Worm (Caenorhabditis elegans) whole organism, early embryonic: Measurements from ENCODE around the gene cka-2.

ENCODE experiments used
- B0310.2 ChIP-seq: sonication (generic microtip); optimal IDR thresholded peaks from 2 replicates; lab custom pipeline; 2016; ENCODE audit warnings: mild to moderate bottlenecking, missing genetic modification characterization, missing compliant biosample characterization
- F13C5.2 ChIP-seq: sonication (generic microtip); optimal IDR thresholded peaks from 2 replicates; lab custom pipeline; 2017; ENCODE audit warnings: mild to moderate bottlenecking, missing genetic modification characterization, inconsistent platforms, missing compliant biosample characterization
- aly-1 ChIP-seq: sonication (generic microtip); optimal IDR thresholded peaks from 2 replicates; lab custom pipeline; 2016; ENCODE audit warnings: missing genetic modification characterization, missing compliant biosample characterization
- ama-1 ChIP-seq: fragments of 150-350 bp; optimal IDR thresholded peaks from 2 replicates; lab custom pipeline; 2014
- ceh-13 ChIP-seq: fragments of 200-800 bp; sonication (Bioruptor generic); optimal IDR thresholded peaks from 2 replicates; lab custom pipeline; 2018; ENCODE audit warnings: mild to moderate bottlenecking, missing genetic modification characterization, missing compliant biosample characterization
- ceh-36 ChIP-seq: sonication (generic microtip); optimal IDR thresholded peaks from 2 replicates; lab custom pipeline; 2016; ENCODE audit warnings: missing genetic modification characterization, inconsistent platforms, missing compliant biosample characterization
- ets-7 ChIP-seq: sonication (generic microtip); optimal IDR thresholded peaks from 2 replicates; lab custom pipeline; 2016; ENCODE audit warnings: missing genotype, missing genetic modification characterization, missing compliant biosample characterization
- flt-1 ChIP-seq: fragments of 200-800 bp; sonication (Bioruptor generic); IDR thresholded peaks from 2 replicates; pipeline ENCODE4 v1.3.6; 2022; ENCODE audit warnings: missing genetic modification characterization, missing compliant biosample characterization
- hmbx-1 ChIP-seq: sonication (generic microtip); optimal IDR thresholded peaks from 2 replicates; lab custom pipeline; 2016; ENCODE audit warnings: mild to moderate bottlenecking, missing genetic modification characterization, missing compliant biosample characterization
- hmg-4 ChIP-seq: fragments of 200-800 bp; sonication (Bioruptor generic); optimal IDR thresholded peaks from 2 replicates; lab custom pipeline; 2018; ENCODE audit warnings: mild to moderate bottlenecking, missing genetic modification characterization, missing compliant biosample characterization
- hnd-1 ChIP-seq: sonication (generic microtip); optimal IDR thresholded peaks from 2 replicates; lab custom pipeline; 2016; ENCODE audit warnings: missing genetic modification characterization, missing compliant biosample characterization
- pes-1 ChIP-seq: fragments of 200-800 bp; sonication (Bioruptor generic); IDR thresholded peaks from 2 replicates; pipeline ENCODE4 v1.3.6; 2022; ENCODE audit warnings: missing genetic modification reagents, missing genetic modification characterization, missing compliant biosample characterization
- scrt-1 ChIP-seq: fragments of 200-800 bp; sonication (Bioruptor generic); IDR thresholded peaks from 2 replicates; pipeline ENCODE4 v1.3.6; 2022; ENCODE audit warnings: missing genetic modification characterization, missing compliant biosample characterization
- sea-1 ChIP-seq: fragments of 200-800 bp; sonication (Bioruptor generic); conservative IDR thresholded peaks from 2 replicates; pipeline ENCODE4 v1.3.6; 2022; ENCODE audit warnings: missing genetic modification characterization, missing compliant biosample characterization
- tbx-11 ChIP-seq: fragments of 200-800 bp; sonication (Bioruptor generic); IDR thresholded peaks from 2 replicates; pipeline ENCODE4 v1.3.6; 2022; ENCODE audit warnings: missing genetic modification characterization, missing compliant biosample characterization
- tbx-37 ChIP-seq: fragments of 200-800 bp; sonication (Bioruptor generic); conservative IDR thresholded peaks from 2 replicates; pipeline ENCODE4 v1.3.6; 2022; ENCODE audit warnings: missing genetic modification reagents, missing genetic modification characterization, missing compliant biosample characterization
- tra-4 ChIP-seq: sonication (generic microtip); optimal IDR thresholded peaks from 2 replicates; lab custom pipeline; 2017; ENCODE audit warnings: missing genetic modification characterization, missing compliant biosample characterization

Gene cka-2

DNA sequence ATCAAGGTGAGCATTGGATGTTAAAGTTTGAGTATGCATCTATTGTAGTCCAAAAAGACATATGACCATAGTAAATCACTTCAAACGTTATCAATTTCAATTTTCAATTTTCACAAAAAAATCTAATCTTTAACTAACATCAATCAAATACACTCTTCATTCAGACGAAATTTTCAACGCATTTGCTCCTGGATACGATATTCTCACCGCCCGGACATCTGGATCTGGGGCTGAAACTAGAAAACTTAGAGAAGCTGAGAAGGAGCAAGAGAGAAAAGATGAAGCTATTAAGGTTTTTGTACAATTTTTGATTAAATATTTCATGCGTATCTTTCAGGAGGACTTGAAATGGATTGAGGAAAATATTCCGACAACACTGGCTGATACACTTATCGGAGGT is 22.1 kb upstream of the cka-2 start:
- TF ChIP-seq hnd-1 = no peak

DNA sequence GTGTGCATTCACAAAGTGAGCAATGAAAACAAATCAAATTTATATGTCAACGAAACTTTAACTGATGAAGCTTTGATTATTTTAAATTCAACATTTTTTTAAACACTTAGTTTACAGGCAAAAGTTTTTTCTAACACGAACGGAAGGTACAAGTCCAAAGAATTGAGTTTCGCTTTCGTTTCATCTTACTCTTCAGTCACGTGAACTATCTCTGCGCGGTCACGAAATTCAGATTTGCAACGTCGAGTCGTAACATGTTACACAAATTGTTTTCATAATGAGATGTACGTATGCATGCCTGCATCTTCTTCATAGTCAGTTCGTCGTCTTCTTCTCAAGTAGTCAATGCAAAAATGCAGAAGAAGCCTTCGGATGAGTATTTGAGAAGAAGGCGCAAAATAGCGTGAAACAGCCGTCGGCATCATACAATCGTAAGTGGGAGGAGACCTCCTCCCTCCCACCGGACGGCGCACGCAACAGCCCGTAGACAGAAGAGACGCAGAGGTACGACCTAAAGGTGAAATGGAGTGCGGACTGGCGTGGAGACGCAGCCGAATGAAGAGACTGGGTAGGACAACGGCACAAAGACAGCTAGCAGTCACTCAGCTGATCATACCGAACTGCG is 20.5 kb upstream of the cka-2 start, which contains the start of gene coel-1:
Gene coel-1, plus strand, starts transcription at position 381 of the 625 bp plus-strand sequence.
- TF ChIP-seq aly-1 (peak; percentile 4), hmg-4 (GFP tag; lab: Kevin White, UChicago) (peak; percentile 77), ceh-13 (GFP tag; lab: Kevin White, UChicago) (no peak), ets-7 (tag; lab: Kevin White, UChicago) (no peak)

DNA sequence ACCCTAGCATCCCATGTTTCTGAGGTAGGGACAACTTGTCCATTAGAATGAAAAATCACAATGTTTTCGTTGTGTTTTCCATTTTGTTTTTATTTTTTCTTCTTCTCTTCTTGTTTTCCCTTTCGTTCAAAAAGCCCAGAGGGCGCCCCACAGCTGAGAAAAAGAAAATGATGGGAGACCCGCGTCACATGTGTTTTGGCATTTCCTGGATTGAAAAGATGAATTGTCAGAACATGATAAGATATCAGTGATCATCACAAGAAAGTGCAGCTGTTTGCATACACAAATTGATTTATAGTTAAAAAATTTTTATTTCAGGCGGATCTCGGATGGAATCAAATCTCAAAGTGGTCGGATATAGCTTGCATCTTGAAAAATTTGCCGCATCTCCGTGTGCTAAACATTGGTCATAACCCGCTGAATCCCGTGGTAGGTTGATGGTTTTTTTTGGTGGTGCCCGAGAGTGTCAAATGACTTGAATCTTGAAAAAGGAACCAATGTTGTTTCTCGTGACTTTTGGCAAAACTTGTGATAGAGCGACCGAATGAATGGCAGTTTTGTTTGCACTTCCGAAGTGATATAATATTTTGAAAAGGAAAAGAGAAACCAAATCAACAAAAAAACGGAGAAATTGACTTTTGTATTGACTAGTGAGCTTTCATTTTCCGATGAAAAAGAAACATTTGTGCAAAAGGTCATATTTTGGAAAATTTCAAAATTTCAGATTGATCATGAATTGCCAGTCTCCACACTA is 19.6 kb upstream of the cka-2 start:
- TF ChIP-seq B0310.2 (tag; lab: Kevin White, UChicago) = no peak
- TF ChIP-seq tbx-37 (GFP tag; lab: Robert Waterston, UW) = no peak
- TF ChIP-seq F13C5.2 (tag; lab: Kevin White, UChicago) = no peak
- TF ChIP-seq hmbx-1 (tag; lab: Kevin White, UChicago) = no peak
- TF ChIP-seq ets-7 (tag; lab: Kevin White, UChicago) = no peak

DNA sequence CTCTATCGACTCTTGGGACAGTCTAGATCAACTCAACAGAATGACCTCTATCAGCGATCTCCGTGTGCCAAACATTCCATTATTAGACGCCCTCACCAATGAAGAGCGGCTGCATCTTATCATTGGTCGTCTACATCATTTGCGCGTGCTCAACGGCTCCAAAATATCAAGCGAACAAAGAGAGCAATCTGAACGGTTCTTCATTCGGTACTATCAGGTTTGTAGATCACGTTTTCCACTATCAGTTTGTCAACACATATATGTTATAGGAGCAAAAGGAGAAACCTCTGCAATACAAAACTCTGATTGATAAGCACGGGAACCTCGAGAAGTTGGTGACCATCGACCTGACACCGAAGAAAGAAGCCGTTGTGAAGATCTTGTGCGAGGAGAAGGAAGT is 17.5 kb upstream of the cka-2 start:
- TF ChIP-seq ets-7 (tag; lab: Kevin White, UChicago) = no peak
- no peak for TF ChIP-seq ceh-36 (tag; lab: Kevin White, UChicago)
- TF ChIP-seq pes-1 (GFP tag; lab: Robert Waterston, UW) = no peak
- no peak for TF ChIP-seq tra-4 (tag; lab: Kevin White, UChicago)
- no peak for TF ChIP-seq aly-1
- TF ChIP-seq flt-1 = no peak
- TF ChIP-seq B0310.2 (tag; lab: Kevin White, UChicago) = no peak
- TF ChIP-seq tbx-11 (GFP tag; lab: Robert Waterston, UW) = no peak
- TF ChIP-seq F13C5.2 (tag; lab: Kevin White, UChicago) = no peak
- TF ChIP-seq hmbx-1 (tag; lab: Kevin White, UChicago) = no peak
- TF ChIP-seq hmg-4 (GFP tag; lab: Kevin White, UChicago) = no peak

DNA sequence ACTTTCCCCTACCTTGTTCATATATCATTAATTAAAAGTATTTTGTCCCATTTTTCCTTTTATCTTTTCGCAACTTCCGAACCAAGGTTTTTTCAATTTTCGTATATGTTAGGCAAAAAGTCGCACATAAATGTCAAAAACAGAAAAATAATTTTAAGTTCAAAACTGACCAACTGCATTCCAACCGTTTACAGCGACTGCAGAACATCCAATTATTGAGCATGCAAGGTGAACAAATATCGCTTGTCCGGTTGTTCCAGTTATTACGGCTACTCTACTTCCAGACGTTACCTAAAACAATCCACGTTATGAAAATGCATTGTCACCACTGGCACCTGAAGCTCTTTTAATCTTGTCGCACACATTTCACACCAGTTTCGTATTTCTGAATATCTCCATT is 12.3 kb upstream of the cka-2 start, which contains the start of gene C52B9.10:
Gene C52B9.10, plus strand, starts transcription at position 301 of the 400 bp plus-strand sequence.
- no peak for TF ChIP-seq ama-1
- TF ChIP-seq hnd-1 = no peak
- no peak for TF ChIP-seq hmbx-1 (tag; lab: Kevin White, UChicago)
- TF ChIP-seq F13C5.2 (tag; lab: Kevin White, UChicago) = no peak
- no peak for TF ChIP-seq tbx-37 (GFP tag; lab: Robert Waterston, UW)
- no peak for TF ChIP-seq scrt-1 (GFP tag; lab: Robert Waterston, UW)
- no peak for TF ChIP-seq ceh-13 (GFP tag; lab: Kevin White, UChicago)
- TF ChIP-seq flt-1 = no peak
- TF ChIP-seq ets-7 (tag; lab: Kevin White, UChicago) = no peak
- no peak for TF ChIP-seq hmg-4 (GFP tag; lab: Kevin White, UChicago)

DNA sequence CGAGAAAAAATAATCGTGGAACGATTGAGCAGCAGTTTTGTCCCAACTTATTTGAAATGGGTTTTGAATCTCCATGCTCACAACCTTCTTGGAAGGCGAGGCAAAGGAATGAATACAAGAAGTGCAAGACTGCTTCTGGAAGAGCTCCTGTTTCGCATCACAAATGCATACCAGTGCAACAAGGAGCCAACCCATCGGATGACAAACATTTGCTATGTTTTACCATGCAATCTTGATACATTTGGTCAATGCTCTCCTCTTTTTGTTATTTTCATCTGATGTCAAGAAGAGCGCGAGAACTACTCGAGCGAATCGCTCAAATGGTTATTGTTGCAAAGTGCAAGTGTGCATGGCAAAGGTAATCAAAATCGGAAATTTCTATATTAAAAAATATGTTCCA is 11.8 kb upstream of the cka-2 start, which contains the start of gene mec-18:
Gene mec-18, minus strand, starts transcription at position 101 of the 400 bp plus-strand sequence.
- no peak for TF ChIP-seq ceh-36 (tag; lab: Kevin White, UChicago)
- no peak for TF ChIP-seq hnd-1

DNA sequence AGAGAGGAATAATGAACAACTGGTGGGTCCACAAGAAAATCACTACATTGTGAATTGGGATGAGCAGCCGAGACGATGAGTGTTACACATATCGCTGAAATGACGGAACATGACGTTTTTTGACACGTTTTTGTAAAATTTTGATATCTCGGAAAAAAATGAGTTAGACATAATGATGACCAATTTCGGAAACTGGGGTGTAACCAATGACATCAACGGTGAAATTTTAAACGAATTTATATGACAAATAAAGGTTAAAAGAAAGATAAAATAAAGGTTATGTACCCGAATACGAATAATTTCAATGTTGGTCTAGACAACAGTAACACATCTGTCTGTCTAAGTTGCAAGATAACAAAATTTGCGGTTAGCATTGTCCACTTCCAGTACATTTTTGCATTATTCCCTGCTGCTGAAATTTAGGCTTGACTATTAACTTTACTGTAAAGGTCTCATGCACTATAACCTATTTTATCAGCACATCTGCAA is 6.6 kb upstream of the cka-2 start, which contains the start of the genes twk-28 and ets-9:
Gene twk-28, minus strand, starts transcription at position 51 of the 489 bp plus-strand sequence.
Gene ets-9, plus strand, starts transcription at position 410 of the 489 bp plus-strand sequence.
- TF ChIP-seq F13C5.2 (tag; lab: Kevin White, UChicago) (no peak), ama-1 (no peak), tra-4 (tag; lab: Kevin White, UChicago) (no peak), ceh-36 (tag; lab: Kevin White, UChicago) (no peak), pes-1 (GFP tag; lab: Robert Waterston, UW) (no peak), scrt-1 (GFP tag; lab: Robert Waterston, UW) (no peak), tbx-37 (GFP tag; lab: Robert Waterston, UW) (no peak), ets-7 (tag; lab: Kevin White, UChicago) (no peak), hnd-1 (no peak), B0310.2 (tag; lab: Kevin White, UChicago) (no peak), aly-1 (no peak), hmg-4 (GFP tag; lab: Kevin White, UChicago) (no peak), tbx-11 (GFP tag; lab: Robert Waterston, UW) (no peak), ceh-13 (GFP tag; lab: Kevin White, UChicago) (no peak), flt-1 (no peak), hmbx-1 (tag; lab: Kevin White, UChicago) (no peak), sea-1 (GFP tag; lab: Robert Waterston, UW) (no peak)

DNA sequence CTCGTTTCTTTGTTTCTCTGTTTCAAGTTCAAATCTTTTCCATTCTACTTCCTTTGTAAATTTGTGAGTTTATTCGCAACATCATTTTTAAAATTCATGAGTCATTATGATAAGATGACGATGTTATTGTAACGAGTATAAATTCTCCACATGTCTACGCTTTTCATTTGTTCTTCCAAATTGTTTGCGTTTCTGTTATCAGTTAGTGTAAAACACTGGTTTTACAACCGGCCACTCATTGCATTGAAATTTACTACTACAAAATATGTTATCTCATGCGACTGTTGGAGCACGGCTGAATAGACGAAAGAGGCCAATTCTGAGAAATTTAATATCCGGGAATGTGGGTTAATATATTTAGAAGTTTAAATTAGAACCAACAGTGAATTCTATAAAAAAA is 3.5 kb upstream of the cka-2 start, which contains the start of gene C52B9.19:
Gene C52B9.19, plus strand, starts transcription at position 176 of the 400 bp plus-strand sequence.
- no peak for TF ChIP-seq ets-7 (tag; lab: Kevin White, UChicago)
- no peak for TF ChIP-seq ama-1
- TF ChIP-seq ceh-36 (tag; lab: Kevin White, UChicago) = no peak
- TF ChIP-seq tbx-11 (GFP tag; lab: Robert Waterston, UW) = no peak
- no peak for TF ChIP-seq aly-1
- no peak for TF ChIP-seq hnd-1
- no peak for TF ChIP-seq F13C5.2 (tag; lab: Kevin White, UChicago)
- no peak for TF ChIP-seq scrt-1 (GFP tag; lab: Robert Waterston, UW)
- TF ChIP-seq hmg-4 (GFP tag; lab: Kevin White, UChicago) = no peak
- TF ChIP-seq pes-1 (GFP tag; lab: Robert Waterston, UW) = no peak
- TF ChIP-seq tra-4 (tag; lab: Kevin White, UChicago) = no peak
- TF ChIP-seq tbx-37 (GFP tag; lab: Robert Waterston, UW) = no peak
- TF ChIP-seq B0310.2 (tag; lab: Kevin White, UChicago) = no peak
- TF ChIP-seq sea-1 (GFP tag; lab: Robert Waterston, UW) = no peak
- no peak for TF ChIP-seq hmbx-1 (tag; lab: Kevin White, UChicago)
- TF ChIP-seq flt-1 = no peak
- no peak for TF ChIP-seq ceh-13 (GFP tag; lab: Kevin White, UChicago)
